Worm (Caenorhabditis elegans) whole organism, L1 larva: ENCODE measurements around the gene cng-3.

Source experiments
- C04F5.9 ChIP-seq: sonication (generic microtip); optimal IDR thresholded peaks from 2 replicates; lab custom pipeline; 2016; ENCODE audit warnings: missing genetic modification characterization, missing compliant biosample characterization
- aly-2 ChIP-seq: fragments of 150-350 bp; optimal IDR thresholded peaks from 2 replicates; lab custom pipeline; 2014; ENCODE audit warnings: missing biosample characterization, missing genetic modification characterization
- ama-1 ChIP-seq: fragments of 150-350 bp; optimal IDR thresholded peaks from 2 replicates; lab custom pipeline; 2014
- blmp-1 ChIP-seq: fragments of 150-350 bp; optimal IDR thresholded peaks from 2 replicates; lab custom pipeline; 2014; ENCODE audit warnings: missing biosample characterization, missing genetic modification characterization
- ceh-63 ChIP-seq: fragments of 200-800 bp; sonication (Bioruptor generic); optimal IDR thresholded peaks from 2 replicates; lab custom pipeline; 2018; ENCODE audit warnings: mild to moderate bottlenecking, missing genetic modification characterization, missing compliant biosample characterization
- ceh-8 ChIP-seq: fragments of 200-800 bp; sonication (Bioruptor generic); optimal IDR thresholded peaks from 2 replicates; lab custom pipeline; 2018; ENCODE audit warnings: mild to moderate bottlenecking, missing genetic modification characterization, moderate library complexity, missing compliant biosample characterization
- ceh-82 ChIP-seq, 3 experiments: fragments of 150-350 bp in 1 of 3; sonication (generic microtip) in 2 of 3; optimal IDR thresholded peaks; 2 replicates each; lab custom pipeline; 2014 to 2017; ENCODE audit warnings: missing biosample characterization in 3 of 3, missing genetic modification characterization in 3 of 3
- ceh-90 ChIP-seq: sonication (generic microtip); optimal IDR thresholded peaks from 2 replicates; lab custom pipeline; 2016; ENCODE audit warnings: missing genetic modification characterization, missing compliant biosample characterization
- efl-1 ChIP-seq, 4 experiments: fragments of 150-350 bp; optimal IDR thresholded peaks in 3 of 4; peaks in 1 of 4; 1 replicate in 1 of 4; 2 replicates in 3 of 4; lab custom pipeline; 2014; ENCODE audit warnings: missing biosample characterization in 2 of 4, missing genetic modification characterization in 2 of 4, missing genetic modification reagents in 2 of 4
- efl-3 ChIP-seq: fragments of 200-800 bp; sonication (Bioruptor generic); optimal IDR thresholded peaks from 2 replicates; lab custom pipeline; 2018; ENCODE audit warnings: mild to moderate bottlenecking, missing genetic modification characterization, missing compliant biosample characterization
- egl-13 ChIP-seq: sonication (generic microtip); optimal IDR thresholded peaks from 2 replicates; lab custom pipeline; 2016; ENCODE audit warnings: missing genotype, missing genetic modification reagents, missing genetic modification characterization, missing compliant biosample characterization
- egl-27 ChIP-seq, 2 experiments: fragments of 150-350 bp in 1 of 2; sonication (generic microtip); optimal IDR thresholded peaks; 3 replicates each; lab custom pipeline; 2017 to 2018; ENCODE audit warnings: missing biosample characterization in 2 of 2, missing genetic modification characterization in 2 of 2, missing genetic modification reagents in 2 of 2
- elt-2 ChIP-seq: sonication (generic microtip); optimal IDR thresholded peaks from 2 replicates; lab custom pipeline; 2016; ENCODE audit warnings: missing genetic modification characterization, mild to moderate bottlenecking, inconsistent platforms, missing compliant biosample characterization, missing genetic modification reagents
- fos-1 ChIP-seq: fragments of 150-350 bp; optimal IDR thresholded peaks from 2 replicates; lab custom pipeline; 2014; ENCODE audit warnings: missing biosample characterization, missing genetic modification characterization
- hlh-4 ChIP-seq: sonication (generic microtip); optimal IDR thresholded peaks from 2 replicates; lab custom pipeline; 2016; ENCODE audit warnings: mild to moderate bottlenecking, missing genetic modification characterization, missing compliant biosample characterization
- hpl-2 ChIP-seq: fragments of 150-350 bp; optimal IDR thresholded peaks from 2 replicates; lab custom pipeline; 2014; ENCODE audit warnings: missing biosample characterization, missing genetic modification reagents, missing genetic modification characterization
- lin-13 ChIP-seq: fragments of 150-350 bp; optimal IDR thresholded peaks from 2 replicates; lab custom pipeline; 2014; ENCODE audit warnings: missing biosample characterization, missing genetic modification reagents, missing genetic modification characterization
- lin-14 ChIP-seq: fragments of 200-800 bp; sonication (Bioruptor generic); optimal IDR thresholded peaks from 2 replicates; lab custom pipeline; 2018; ENCODE audit warnings: mild to moderate bottlenecking, missing genetic modification characterization, moderate library complexity, missing compliant biosample characterization
- lin-15B ChIP-seq: fragments of 150-350 bp; sonication (generic microtip); optimal IDR thresholded peaks from 3 replicates; lab custom pipeline; 2014; ENCODE audit warnings: missing biosample characterization, missing genetic modification characterization
- lin-35 ChIP-seq, 2 experiments: fragments of 150-350 bp; optimal IDR thresholded peaks; 2 replicates each; lab custom pipeline; 2014; ENCODE audit warnings: missing biosample characterization in 2 of 2, missing genetic modification characterization in 2 of 2, missing genetic modification reagents in 2 of 2
- lin-39 ChIP-seq: fragments of 150-350 bp; optimal IDR thresholded peaks from 2 replicates; lab custom pipeline; 2014; ENCODE audit warnings: missing biosample characterization, missing genetic modification reagents, missing genetic modification characterization
- lsy-2 ChIP-seq, 2 experiments: fragments of 150-350 bp; optimal IDR thresholded peaks; 2 replicates each; lab custom pipeline; 2014; ENCODE audit warnings: missing biosample characterization in 2 of 2, missing genetic modification characterization in 2 of 2
- mdl-1 ChIP-seq, 2 experiments: fragments of 150-350 bp; optimal IDR thresholded peaks; 2 replicates each; lab custom pipeline; 2014 to 2017; ENCODE audit warnings: missing biosample characterization in 2 of 2, missing genetic modification characterization in 2 of 2, inconsistent platforms in 1 of 2
- mef-2 ChIP-seq: fragments of 150-350 bp; optimal IDR thresholded peaks from 2 replicates; lab custom pipeline; 2014; ENCODE audit warnings: missing biosample characterization, missing genetic modification characterization
- mep-1 ChIP-seq: fragments of 150-350 bp; optimal IDR thresholded peaks from 2 replicates; lab custom pipeline; 2014; ENCODE audit warnings: missing biosample characterization, missing genetic modification characterization
- nhr-12 ChIP-seq: sonication (generic microtip); optimal IDR thresholded peaks from 2 replicates; lab custom pipeline; 2017; ENCODE audit warnings: missing biosample characterization, missing genetic modification characterization
- nhr-237 ChIP-seq: fragments of 150-350 bp; optimal IDR thresholded peaks from 2 replicates; lab custom pipeline; 2014; ENCODE audit warnings: missing biosample characterization, missing genetic modification characterization
- nhr-47 ChIP-seq: sonication (generic microtip); optimal IDR thresholded peaks from 2 replicates; lab custom pipeline; 2016; ENCODE audit warnings: mild to moderate bottlenecking, missing genetic modification characterization, moderate library complexity, missing compliant biosample characterization
- nhr-71 ChIP-seq: sonication (generic microtip); optimal IDR thresholded peaks from 2 replicates; lab custom pipeline; 2016; ENCODE audit warnings: mild to moderate bottlenecking, missing genetic modification characterization, moderate library complexity, missing compliant biosample characterization
- nhr-77 ChIP-seq: fragments of 150-350 bp; optimal IDR thresholded peaks from 2 replicates; lab custom pipeline; 2014; ENCODE audit warnings: missing biosample characterization, missing genetic modification characterization
- nhr-84 ChIP-seq: sonication (generic microtip); optimal IDR thresholded peaks from 2 replicates; lab custom pipeline; 2017; ENCODE audit warnings: missing biosample characterization, missing genetic modification characterization
- nhr-85 ChIP-seq: sonication (generic microtip); peaks from one replicate; lab custom pipeline; 2016; ENCODE audit warnings: missing genetic modification characterization, inconsistent platforms, missing compliant biosample characterization
- nhr-90 ChIP-seq: sonication (generic microtip); optimal IDR thresholded peaks from 2 replicates; lab custom pipeline; 2016; ENCODE audit warnings: mild to moderate bottlenecking, missing genetic modification characterization, missing compliant biosample characterization; ENCODE audit not compliant: poor library complexity
- pax-3 ChIP-seq: fragments of 200-800 bp; sonication (Bioruptor generic); optimal IDR thresholded peaks from 2 replicates; lab custom pipeline; 2018; ENCODE audit warnings: mild to moderate bottlenecking, missing genetic modification characterization, moderate library complexity, missing compliant biosample characterization
- pqm-1 ChIP-seq: sonication (generic microtip); optimal IDR thresholded peaks from 3 replicates; lab custom pipeline; 2017; ENCODE audit warnings: missing biosample characterization, missing genetic modification characterization
- rnt-1 ChIP-seq: sonication (generic microtip); optimal IDR thresholded peaks from 2 replicates; lab custom pipeline; 2016; ENCODE audit warnings: mild to moderate bottlenecking, missing genetic modification characterization, moderate library complexity, missing compliant biosample characterization
- skn-1 ChIP-seq: fragments of 150-350 bp; optimal IDR thresholded peaks from 2 replicates; lab custom pipeline; 2014; ENCODE audit warnings: missing biosample characterization, missing genetic modification characterization
- snpc-4 ChIP-seq: fragments of 150-350 bp; optimal IDR thresholded peaks from 2 replicates; lab custom pipeline; 2014; ENCODE audit warnings: missing biosample characterization, missing genetic modification characterization
- snu-23 ChIP-seq: sonication (generic microtip); optimal IDR thresholded peaks from 2 replicates; lab custom pipeline; 2016; ENCODE audit warnings: missing genetic modification characterization, missing compliant biosample characterization
- sox-4 ChIP-seq: sonication (generic microtip); optimal IDR thresholded peaks from 2 replicates; lab custom pipeline; 2016; ENCODE audit warnings: missing genetic modification characterization, missing compliant biosample characterization
- sptf-1 ChIP-seq: fragments of 150-350 bp; optimal IDR thresholded peaks from 2 replicates; lab custom pipeline; 2014; ENCODE audit warnings: missing biosample characterization, missing genetic modification characterization
- swsn-7 ChIP-seq: sonication (generic microtip); optimal IDR thresholded peaks from 2 replicates; lab custom pipeline; 2016; ENCODE audit warnings: missing genetic modification characterization, missing compliant biosample characterization
- tbx-2 ChIP-seq: sonication (generic microtip); optimal IDR thresholded peaks from 2 replicates; lab custom pipeline; 2016; ENCODE audit warnings: missing genetic modification characterization, missing compliant biosample characterization
- tlp-1 ChIP-seq: fragments of 150-350 bp; optimal IDR thresholded peaks from 2 replicates; lab custom pipeline; 2014; ENCODE audit warnings: missing biosample characterization, missing genetic modification characterization
- unc-130 ChIP-seq: fragments of 150-350 bp; optimal IDR thresholded peaks from 2 replicates; lab custom pipeline; 2017; ENCODE audit warnings: missing biosample characterization, missing genetic modification characterization, inconsistent platforms
- unc-30 ChIP-seq: sonication (generic microtip); optimal IDR thresholded peaks from 2 replicates; lab custom pipeline; 2017; ENCODE audit warnings: missing biosample characterization, missing genetic modification characterization
- unc-86 ChIP-seq: sonication (generic microtip); optimal IDR thresholded peaks from 2 replicates; lab custom pipeline; 2016; ENCODE audit warnings: missing genetic modification characterization, missing compliant biosample characterization
- vab-15 ChIP-seq: sonication (generic microtip); optimal IDR thresholded peaks from 2 replicates; lab custom pipeline; 2017; ENCODE audit warnings: missing genotype, mild to moderate bottlenecking, missing genetic modification characterization, missing compliant biosample characterization
- xbp-1 ChIP-seq: sonication (generic microtip); optimal IDR thresholded peaks from 2 replicates; lab custom pipeline; 2016; ENCODE audit warnings: missing genetic modification characterization, missing compliant biosample characterization
- zag-1 ChIP-seq: fragments of 150-350 bp; optimal IDR thresholded peaks from 2 replicates; lab custom pipeline; 2014; ENCODE audit warnings: missing biosample characterization, missing genetic modification characterization
- zip-4 ChIP-seq: fragments of 200-800 bp; sonication (Bioruptor generic); optimal IDR thresholded peaks from 2 replicates; lab custom pipeline; 2018; ENCODE audit warnings: mild to moderate bottlenecking, missing genetic modification characterization, moderate library complexity, missing compliant biosample characterization
- ztf-4 ChIP-seq: fragments of 150-350 bp; optimal IDR thresholded peaks from 2 replicates; lab custom pipeline; 2014; ENCODE audit warnings: missing biosample characterization, missing genetic modification characterization

Gene cng-3

ce11 chrIV:9441391-9441790 lies 39.4 kb downstream of the cng-3 start:
- no peak for TF ChIP-seq lin-35 (GFP tag; optimal IDR thresholded peaks at IDR 0.05; lab: Kevin White, UChicago)
- no peak for TF ChIP-seq aly-2 (tag; lab: Kevin White, UChicago)
- TF ChIP-seq ztf-4 (tag; lab: Kevin White, UChicago): no peak
- peak; percentile 73 for TF ChIP-seq blmp-1
- TF ChIP-seq, all 84 proteins: peak for 1

DNA sequence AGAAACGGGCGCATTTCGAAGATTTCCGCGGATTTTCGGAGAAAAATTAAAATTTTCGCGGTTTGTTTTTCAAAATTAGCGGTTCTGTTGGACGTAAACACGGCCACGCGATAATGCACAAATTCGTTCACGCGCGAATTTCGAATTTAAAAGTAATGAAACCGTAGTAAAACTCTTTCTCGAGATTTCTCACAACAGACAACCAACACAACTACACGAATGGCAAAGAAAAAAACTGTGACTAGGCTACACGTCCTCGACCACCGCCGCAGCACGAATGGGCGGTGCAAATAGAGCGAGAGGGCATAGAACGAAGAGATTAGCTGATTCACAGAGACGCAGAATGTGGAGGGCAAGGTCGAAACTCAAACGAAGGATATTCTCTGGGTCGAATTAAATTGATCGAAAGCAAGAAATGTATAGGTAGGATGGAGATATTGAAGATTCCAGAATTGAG lies 39.9 kb downstream of the cng-3 start, which contains the start of gene idh-1:
Gene idh-1 (minus strand): TSS at position 228 of the 457 bp plus-strand sequence.
- no peak for TF ChIP-seq efl-3 (GFP tag; lab: Kevin White, UChicago)
- peak; percentile 33 for TF ChIP-seq nhr-47 (tag; lab: Kevin White, UChicago)
- peak; percentile 32 to 42 for TF ChIP-seq lsy-2 (tag; optimal IDR thresholded peaks at IDR 0.05; lab: Kevin White, UChicago)
- no peak for TF ChIP-seq sox-4 (tag; lab: Kevin White, UChicago)
- no peak for TF ChIP-seq nhr-77 (tag; lab: Kevin White, UChicago)
- no peak for TF ChIP-seq C04F5.9 (tag; lab: Kevin White, UChicago)
- TF ChIP-seq snpc-4 (tag; lab: Kevin White, UChicago): peak; percentile 77
- no peak for TF ChIP-seq hpl-2 (GFP tag; lab: Kevin White, UChicago)
- TF ChIP-seq efl-1 (optimal IDR thresholded peaks at IDR 0.05; lab: Kevin White, UChicago): peak; percentile 80 to 88
- peak; percentile 87 to 98 for TF ChIP-seq efl-1 (GFP tag; optimal IDR thresholded peaks at IDR 0.05 in 1 of 2; lab: Kevin White, UChicago)
- peak; percentile 25 for TF ChIP-seq nhr-237 (tag; lab: Kevin White, UChicago)
- TF ChIP-seq mep-1 (tag; lab: Kevin White, UChicago): peak; percentile 74
- TF ChIP-seq tbx-2 (tag; lab: Kevin White, UChicago): peak; percentile 16
- TF ChIP-seq ceh-8 (GFP tag; lab: Kevin White, UChicago): no peak
- no peak for TF ChIP-seq lin-39 (tag; lab: Kevin White, UChicago)
- peak; percentile 70 for TF ChIP-seq snu-23
- TF ChIP-seq hlh-4 (tag; lab: Kevin White, UChicago): no peak
- peak; percentile 13 for TF ChIP-seq swsn-7 (tag; lab: Kevin White, UChicago)
- TF ChIP-seq unc-130 (tag; lab: Kevin White, UChicago): no peak
- peak; percentile 45 for TF ChIP-seq xbp-1
- TF ChIP-seq zag-1 (tag; lab: Kevin White, UChicago): no peak
- TF ChIP-seq sptf-1 (tag; lab: Kevin White, UChicago): no peak
- TF ChIP-seq ceh-63 (GFP tag; lab: Kevin White, UChicago): no peak
- no peak for TF ChIP-seq unc-30 (tag; lab: Kevin White, UChicago)
- TF ChIP-seq egl-27 (tag; optimal IDR thresholded peaks at IDR 0.05; lab: Kevin White, UChicago): no peak
- no peak for TF ChIP-seq vab-15 (tag; lab: Kevin White, UChicago)
- no peak for TF ChIP-seq fos-1
- TF ChIP-seq blmp-1: peak; percentile 33
- TF ChIP-seq elt-2: no peak
- TF ChIP-seq pqm-1 (tag; lab: Kevin White, UChicago): no peak
- TF ChIP-seq lin-15B (tag; lab: Kevin White, UChicago): no peak
- TF ChIP-seq nhr-85 (tag; lab: Kevin White, UChicago): peak; percentile 81
- TF ChIP-seq nhr-90 (tag; lab: Kevin White, UChicago): peak; percentile 23
- TF ChIP-seq ceh-82 (tag; optimal IDR thresholded peaks at IDR 0.05; lab: Kevin White, UChicago): peak in 2 of 3 experiments; percentile 10 to 14
- no peak for TF ChIP-seq lin-13 (GFP tag; lab: Kevin White, UChicago)
- peak; percentile 59 for TF ChIP-seq rnt-1 (tag; lab: Kevin White, UChicago)
- peak; percentile 90 for TF ChIP-seq lin-14 (GFP tag; lab: Kevin White, UChicago)
- peak in 1 of 2 experiments; percentile 31 for TF ChIP-seq mdl-1 (tag; optimal IDR thresholded peaks at IDR 0.05; lab: Kevin White, UChicago)
- TF ChIP-seq nhr-84 (tag; lab: Kevin White, UChicago): no peak
- no peak for TF ChIP-seq ceh-90 (tag; lab: Kevin White, UChicago)
- no peak for TF ChIP-seq aly-2 (tag; lab: Kevin White, UChicago)
- no peak for TF ChIP-seq pax-3
- no peak for TF ChIP-seq tlp-1
- TF ChIP-seq mef-2 (tag; lab: Kevin White, UChicago): no peak
- TF ChIP-seq unc-86 (tag; lab: Kevin White, UChicago): no peak
- TF ChIP-seq nhr-12 (tag; lab: Kevin White, UChicago): no peak
- no peak for TF ChIP-seq egl-13 (tag; lab: Kevin White, UChicago)
- peak; percentile 12 for TF ChIP-seq skn-1 (tag; lab: Kevin White, UChicago)
- TF ChIP-seq zip-4 (GFP tag; lab: Kevin White, UChicago): no peak
- peak; percentile 85 for TF ChIP-seq ama-1 (lab: Kevin White, UChicago)
- peak; percentile 75 for TF ChIP-seq nhr-71
